Worm (Caenorhabditis elegans) whole organism, early embryonic: ENCODE measurements around the gene T09A5.14.

Experiments
- aly-1 ChIP-seq: sonication (generic microtip); optimal IDR thresholded peaks from 2 replicates; lab custom pipeline; 2016; ENCODE audit warnings: missing genetic modification characterization, missing compliant biosample characterization
- ama-1 ChIP-seq: fragments of 150-350 bp; optimal IDR thresholded peaks from 2 replicates; lab custom pipeline; 2014
- ceh-36 ChIP-seq: sonication (generic microtip); optimal IDR thresholded peaks from 2 replicates; lab custom pipeline; 2016; ENCODE audit warnings: missing genetic modification characterization, inconsistent platforms, missing compliant biosample characterization
- tbx-11 ChIP-seq: fragments of 200-800 bp; sonication (Bioruptor generic); IDR thresholded peaks from 2 replicates; pipeline ENCODE4 v1.3.6; 2022; ENCODE audit warnings: missing genetic modification characterization, missing compliant biosample characterization
- tra-4 ChIP-seq: sonication (generic microtip); optimal IDR thresholded peaks from 2 replicates; lab custom pipeline; 2017; ENCODE audit warnings: missing genetic modification characterization, missing compliant biosample characterization

DNA sequence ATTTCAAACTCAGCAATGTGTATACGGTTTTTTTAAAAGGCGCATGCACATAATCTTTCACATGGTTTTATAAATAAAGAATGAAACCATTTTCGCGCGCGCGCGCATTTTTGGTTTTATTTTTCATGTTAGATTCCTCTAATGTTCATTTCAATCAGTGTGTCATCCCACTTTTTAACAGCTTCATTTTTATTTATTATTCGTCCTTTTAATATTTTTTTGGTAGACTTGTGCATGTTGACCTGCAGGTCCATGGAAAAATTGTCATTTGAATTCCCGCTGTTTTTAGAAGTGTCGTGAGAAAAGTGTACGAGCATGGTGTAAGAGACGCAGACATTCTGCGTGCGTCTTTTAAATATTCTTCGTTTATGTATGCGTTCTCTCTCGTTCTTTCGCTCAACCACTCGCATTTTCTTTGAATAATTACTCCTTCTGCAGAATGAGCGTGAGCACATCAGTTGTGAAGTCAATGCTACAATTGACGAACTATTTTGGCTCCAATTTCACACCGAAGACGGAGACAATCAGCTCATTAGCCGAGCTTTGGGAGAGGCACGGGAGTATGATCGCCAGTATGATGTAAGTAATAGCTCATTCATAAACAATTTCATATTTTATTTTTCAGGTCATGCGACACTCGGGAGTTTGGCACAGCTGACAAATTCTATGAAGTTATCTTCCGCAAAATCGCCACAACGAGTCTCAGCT, 28.2 kb downstream of the T09A5.14 start, which contains the start of gene lin-5:
- TF ChIP-seq tbx-11 (GFP tag; lab: Robert Waterston, UW) (no peak), aly-1 (tag; lab: Kevin White, UChicago) (no peak), ama-1 (lab: Kevin White, UChicago) (no peak), tra-4 (tag; lab: Kevin White, UChicago) (no peak), ceh-36 (no peak)
